Worm (Caenorhabditis elegans): ENCODE measurements around the gene K09H11.11.

Gene K09H11.11

DNA sequence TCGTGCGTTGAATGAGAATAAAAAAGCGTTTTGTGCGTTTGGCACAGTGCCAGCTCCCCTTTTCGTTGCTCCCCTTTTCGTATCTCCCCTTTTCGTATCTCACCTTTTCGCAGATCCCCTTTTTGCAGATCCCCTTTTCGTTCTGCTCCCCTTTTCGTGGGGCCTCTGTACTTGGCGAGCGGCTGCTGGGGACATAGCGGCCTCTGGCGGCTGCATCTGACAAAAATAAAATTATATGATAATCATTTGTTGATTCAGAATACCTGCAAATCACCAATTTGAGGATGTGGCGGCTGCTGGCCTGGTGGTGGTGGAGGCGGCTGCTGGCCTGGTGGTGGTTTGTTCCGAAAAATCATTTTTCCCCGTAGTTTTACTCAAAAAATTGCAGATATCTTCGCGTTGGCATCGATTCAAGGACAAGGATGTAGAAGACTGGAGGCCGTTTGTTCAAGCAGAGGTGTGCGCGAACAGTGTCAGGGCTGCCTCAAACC, at the start of gene K09H11.11:
Gene K09H11.11 (minus strand): TSS at position 51 of the 491 bp plus-strand sequence.
- TF ChIP-seq ceh-44 (GFP tag; IDR thresholded peaks at IDR 0.05), result peak; percentile 2; the same call in 1 of the 2 replicates
- TF ChIP-seq set-16 (GFP tag; IDR thresholded peaks at IDR 0.05), result peak; percentile 83

DNA sequence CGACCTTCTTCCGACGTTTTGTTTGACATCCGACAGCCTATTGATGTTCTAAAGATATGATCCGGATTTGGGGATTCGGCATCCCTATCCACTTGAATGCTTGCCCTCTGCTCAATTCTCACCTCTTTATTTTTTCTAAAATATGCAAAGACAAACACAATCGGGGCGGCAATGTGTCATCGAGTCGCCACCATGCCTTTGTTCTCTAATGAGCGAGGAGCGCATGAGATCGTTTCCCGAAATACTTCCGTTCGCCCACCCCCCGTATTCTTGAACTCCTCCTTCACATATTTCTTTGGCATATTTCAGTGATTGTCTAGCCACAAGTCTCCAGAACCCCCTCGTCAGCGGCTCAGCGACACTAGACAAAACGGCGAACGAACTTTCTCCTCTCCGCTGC, 44.3 kb upstream of the K09H11.11 start, which contains the start of gene cyn-17:
Gene cyn-17 (plus strand): TSS at position 301 of the 400 bp plus-strand sequence.
- TF ChIP-seq lin-15B (tag; optimal IDR thresholded peaks at IDR 0.05), result no peak
- TF ChIP-seq nhr-11 (tag; optimal IDR thresholded peaks at IDR 0.05), result no peak
- TF ChIP-seq F44E2.7 (GFP tag; IDR thresholded peaks at IDR 0.05), result no peak
- TF ChIP-seq Y105C5A.15 (GFP tag; IDR thresholded peaks at IDR 0.05), result no peak
- TF ChIP-seq mes-2 (tag; optimal IDR thresholded peaks at IDR 0.05; ENCODE audit: poor library complexity, severe bottlenecking), result no peak
- TF ChIP-seq hlh-30 (tag; optimal IDR thresholded peaks at IDR 0.05; ENCODE audit: insufficient read depth), result no peak
- TF ChIP-seq ztf-11 (tag; optimal IDR thresholded peaks at IDR 0.05), result no peak
- no peak for TF ChIP-seq T26A8.4 (GFP tag; IDR thresholded peaks at IDR 0.05)
- no peak for TF ChIP-seq daf-19 (GFP tag; conservative IDR thresholded peaks at IDR 0.05)
- no peak for TF ChIP-seq nhr-111 (GFP tag; optimal IDR thresholded peaks at IDR 0.05)
- TF ChIP-seq spr-1 (tag; optimal IDR thresholded peaks at IDR 0.05), result no peak
- TF ChIP-seq ceh-82 (tag; optimal IDR thresholded peaks at IDR 0.05), result no peak
- no peak for TF ChIP-seq unc-62 (GFP tag; optimal IDR thresholded peaks at IDR 0.05 in 1 of 2)
- TF ChIP-seq unc-62 (tag; optimal IDR thresholded peaks at IDR 0.05), result no peak
- no peak for TF ChIP-seq jun-1 (tag; optimal IDR thresholded peaks at IDR 0.05)
- TF ChIP-seq zip-11 (GFP tag; IDR thresholded peaks at IDR 0.05), result no peak

- TF ChIP-seq nhr-77 (tag; optimal IDR thresholded peaks at IDR 0.05), result no peak
- TF ChIP-seq Y75B8A.6 (GFP tag; IDR thresholded peaks at IDR 0.05), result no peak
- peak; percentile 52 for TF ChIP-seq aha-1 (tag)
Observed at ce11 chrV:5798132-5798531, 43.1 kb upstream of the K09H11.11 start, which contains the start of gene nstp-3. nstp-3 (minus strand) TSS chrV:5798232.

DNA sequence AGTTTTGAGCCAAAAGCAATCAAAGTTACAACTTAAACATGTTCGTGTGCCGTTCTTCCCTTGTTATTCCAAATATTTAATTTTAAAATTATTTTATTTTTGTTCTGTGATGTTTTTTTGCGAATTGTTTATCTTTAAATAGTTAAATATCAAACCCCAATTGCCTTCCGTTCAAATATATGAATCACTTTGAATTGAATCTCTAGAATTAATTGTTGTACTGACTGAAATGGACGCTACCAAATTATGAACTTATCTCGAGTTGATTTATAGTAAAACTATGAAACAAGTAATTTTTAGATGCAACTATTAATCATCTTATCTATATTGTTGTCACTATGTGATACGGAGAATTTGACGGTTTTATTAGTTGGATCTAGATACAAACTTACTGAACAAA, 37.0 kb upstream of the K09H11.11 start, which contains the start of gene ZC250.2:
Gene ZC250.2 (plus strand): TSS at position 301 of the 400 bp plus-strand sequence.
- no peak for TF ChIP-seq nhr-6 (tag; optimal IDR thresholded peaks at IDR 0.05)
- TF ChIP-seq ztf-11 (tag; optimal IDR thresholded peaks at IDR 0.05), result no peak
- no peak for TF ChIP-seq aha-1 (tag)
- no peak for TF ChIP-seq dve-1 (tag; optimal IDR thresholded peaks at IDR 0.05; ENCODE audit: insufficient read depth)
- TF ChIP-seq rbr-2 (tag; optimal IDR thresholded peaks at IDR 0.05), result no peak
- no peak for TF ChIP-seq nhr-237 (tag; optimal IDR thresholded peaks at IDR 0.05)
- no peak for TF ChIP-seq zip-11 (GFP tag; IDR thresholded peaks at IDR 0.05)
- no peak for TF ChIP-seq egl-27 (tag; optimal IDR thresholded peaks at IDR 0.05)
- TF ChIP-seq ceh-28 (tag; optimal IDR thresholded peaks at IDR 0.05), result no peak
- TF ChIP-seq unc-39 (tag; optimal IDR thresholded peaks at IDR 0.05), result no peak
- TF ChIP-seq nhr-11 (tag; optimal IDR thresholded peaks at IDR 0.05), result no peak
- TF ChIP-seq lin-13 (GFP tag; optimal IDR thresholded peaks at IDR 0.05), result no peak
- no peak for TF ChIP-seq F37D6.2 (tag; optimal IDR thresholded peaks at IDR 0.05)
- TF ChIP-seq set-16 (GFP tag; IDR thresholded peaks at IDR 0.05), result no peak

DNA sequence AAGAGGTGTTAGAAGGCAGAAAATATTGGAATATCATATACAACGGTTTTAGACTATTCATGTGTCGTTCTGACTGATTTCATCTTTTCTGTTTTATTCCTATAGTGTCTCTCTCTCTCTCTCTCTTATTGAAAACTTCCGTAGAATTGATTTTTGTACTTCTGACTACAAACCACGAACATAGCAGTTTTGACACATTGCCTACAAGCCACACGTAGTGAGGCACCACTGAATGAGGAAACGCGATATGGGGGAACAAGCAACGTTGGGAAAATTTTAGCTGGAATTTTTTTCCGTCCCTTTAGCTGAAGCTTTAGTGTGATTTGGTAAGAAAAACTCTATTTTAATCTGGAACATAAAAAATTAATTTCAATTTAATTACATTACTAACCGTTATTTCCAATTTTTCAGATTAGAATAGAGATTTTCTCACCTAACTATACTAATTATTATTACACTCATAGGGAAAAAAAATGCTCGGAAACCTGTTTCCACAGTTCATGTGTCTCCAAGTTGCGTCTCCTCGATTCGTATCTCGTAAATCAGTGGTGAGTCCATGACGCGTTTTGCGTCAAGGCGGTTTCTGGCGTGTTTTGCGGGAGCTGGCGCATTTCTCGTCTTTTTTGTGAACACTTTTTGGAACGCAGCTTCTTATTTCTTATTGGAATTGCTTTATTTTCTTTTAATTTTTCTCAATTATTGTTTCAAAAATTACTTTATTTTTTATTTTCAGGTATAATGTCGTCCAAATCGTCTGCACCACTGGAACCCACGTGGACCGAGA, 35.6 kb upstream of the K09H11.11 start, which contains the start of the genes nhr-142 and F44E7.9:
Gene nhr-142 (minus strand): TSS at position 57 of the 784 bp plus-strand sequence.
Gene F44E7.9 (plus strand): TSS at position 734 of the 784 bp plus-strand sequence.
- TF ChIP-seq daf-12 (tag; optimal IDR thresholded peaks at IDR 0.05) (no peak), spr-3 (GFP tag; optimal IDR thresholded peaks at IDR 0.05) (peak; percentile 70), snpc-1.2 (GFP tag; IDR thresholded peaks at IDR 0.05) (peak; percentile 66), tag-97 (GFP tag; IDR thresholded peaks at IDR 0.05) (no peak), Y5F2A.4 (GFP tag; optimal IDR thresholded peaks at IDR 0.05) (no peak), php-3 (GFP tag; IDR thresholded peaks at IDR 0.05) (no peak), tra-1 (GFP tag; IDR thresholded peaks at IDR 0.05) (peak; percentile 58), aly-2 (tag; optimal IDR thresholded peaks at IDR 0.05) (no peak), mep-1 (tag; optimal IDR thresholded peaks at IDR 0.05) (peak; percentile 95), lin-1 (GFP tag; IDR thresholded peaks at IDR 0.05) (0 out of 2 replicates have a peak, but pooled peaks have one; percentile 41), unc-62 (GFP tag; optimal IDR thresholded peaks at IDR 0.05 in 1 of 2) (no peak), unc-62 (tag; optimal IDR thresholded peaks at IDR 0.05) (no peak), nhr-102 (tag; optimal IDR thresholded peaks at IDR 0.05) (peak; percentile 92), ama-1 (optimal IDR thresholded peaks at IDR 0.05) (no peak), pqm-1 (tag; optimal IDR thresholded peaks at IDR 0.05) (peak; percentile 16), arid-1 (GFP tag; conservative IDR thresholded peaks at IDR 0.05) (peak; percentile 76), dmd-8 (GFP tag; IDR thresholded peaks at IDR 0.05) (no peak)
